Fruit fly (Drosophila melanogaster): ENCODE results near the gene CG43169.

Gene CG43169

DNA sequence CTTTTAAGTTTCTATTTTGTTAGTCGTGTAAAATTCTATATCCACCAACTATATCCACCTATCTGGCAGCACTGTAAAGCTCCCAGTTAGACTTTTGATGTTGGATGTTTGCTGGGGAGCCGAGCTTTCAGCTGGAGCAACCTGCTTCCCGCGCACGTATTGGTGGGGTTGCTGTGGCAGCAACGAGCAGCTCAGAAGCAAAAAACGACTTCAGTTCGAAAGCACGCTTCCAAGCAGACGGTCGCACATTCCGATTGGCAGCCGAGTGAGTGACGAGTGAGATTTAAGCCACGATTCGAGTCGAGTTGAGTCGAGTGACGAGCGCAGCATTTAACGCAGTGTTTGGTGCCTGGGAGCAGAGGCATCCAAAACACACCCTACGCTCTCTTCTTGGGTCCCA lies 23.9 kb upstream of the CG43169 start, which contains the start of the genes Tsp66E and mfr (continued):
- TF ChIP-seq bcd (GFP tag; optimal IDR thresholded peaks at IDR 0.05) (no peak), CG8478 (optimal IDR thresholded peaks at IDR 0.05) (no peak), ATbp (GFP tag; optimal IDR thresholded peaks at IDR 0.05) (no peak), fd64A (GFP tag; optimal IDR thresholded peaks at IDR 0.05) (no peak), Hey (tag; optimal IDR thresholded peaks at IDR 0.05) (no peak), tup (GFP tag; optimal IDR thresholded peaks at IDR 0.05) (no peak), en (GFP tag; optimal IDR thresholded peaks at IDR 0.05) (no peak), dimm (GFP tag; IDR thresholded peaks at IDR 0.05) (no peak), kni (GFP tag; optimal IDR thresholded peaks at IDR 0.05) (no peak), CG7786 (GFP tag; optimal IDR thresholded peaks at IDR 0.05) (no peak), CG4617 (GFP tag; optimal IDR thresholded peaks at IDR 0.05; ENCODE audit: borderline replicate concordance) (no peak), gsb (GFP tag; IDR thresholded peaks at IDR 0.05) (no peak), nerfin-2 (GFP tag; IDR thresholded peaks at IDR 0.05; ENCODE audit: partially characterized antibody) (no peak), CG7963 (GFP tag; IDR thresholded peaks at IDR 0.05; ENCODE audit: partially characterized antibody) (0 out of 3 replicates have a peak, but pooled peaks have one; percentile 31), Scr (GFP tag; IDR thresholded peaks at IDR 0.05; ENCODE audit: partially characterized antibody) (no peak), tap (tag; optimal IDR thresholded peaks at IDR 0.05) (no peak), Xbp1 (GFP tag; optimal IDR thresholded peaks at IDR 0.05) (no peak), nau (GFP tag; optimal IDR thresholded peaks at IDR 0.05) (no peak), fd96Cb (tag; optimal IDR thresholded peaks at IDR 0.05) (no peak), Ets97D (GFP tag; optimal IDR thresholded peaks at IDR 0.05) (no peak), CG11093 (GFP tag; IDR thresholded peaks at IDR 0.05) (no peak), Bteb2 (GFP tag; optimal IDR thresholded peaks at IDR 0.05) (no peak), Mad (GFP tag; optimal IDR thresholded peaks at IDR 0.05) (no peak), CG7839 (tag; optimal IDR thresholded peaks at IDR 0.05) (no peak), tll (GFP tag; optimal IDR thresholded peaks at IDR 0.05) (no peak), chn (GFP tag; optimal IDR thresholded peaks at IDR 0.05) (no peak), CG15073 (GFP tag; optimal IDR thresholded peaks at IDR 0.05) (no peak), CG2116 (GFP tag; optimal IDR thresholded peaks at IDR 0.05) (no peak), mld (GFP tag; IDR thresholded peaks at IDR 0.05; ENCODE audit: partially characterized antibody) (no peak), NFAT (GFP tag; IDR thresholded peaks at IDR 0.05) (no peak), vnd (GFP tag; IDR thresholded peaks at IDR 0.05; ENCODE audit: partially characterized antibody) (no peak), dm (GFP tag; optimal IDR thresholded peaks at IDR 0.05) (no peak), Elba2 (GFP tag; optimal IDR thresholded peaks at IDR 0.05) (no peak), CG8290 (GFP tag; optimal IDR thresholded peaks at IDR 0.05) (no peak), CG8290 (tag; optimal IDR thresholded peaks at IDR 0.05) (no peak), CG15479 (GFP tag; optimal IDR thresholded peaks at IDR 0.05) (no peak), CG31365 (tag; optimal IDR thresholded peaks at IDR 0.05) (no peak), BEAF-32 (GFP tag; optimal IDR thresholded peaks at IDR 0.05) (no peak), CG18764 (GFP tag; optimal IDR thresholded peaks at IDR 0.05) (no peak), so (GFP tag; IDR thresholded peaks at IDR 0.05) (peak; percentile 30; the same call in 1 of the 3 replicates), Gsc (GFP tag; IDR thresholded peaks at IDR 0.05) (no peak), CG31441 (GFP tag; IDR thresholded peaks at IDR 0.05) (no peak), CG8765 (GFP tag; IDR thresholded peaks at IDR 0.05) (no peak; the same call in 1 of the 2 replicates), D (optimal IDR thresholded peaks at IDR 0.05) (no peak), D (GFP tag; optimal IDR thresholded peaks at IDR 0.05) (no peak), NC2α (GFP tag; optimal IDR thresholded peaks at IDR 0.05) (no peak), Ada2b (GFP tag; IDR thresholded peaks at IDR 0.05) (no peak), Mes4 (GFP tag; optimal IDR thresholded peaks at IDR 0.05) (no peak), CG12071 (GFP tag; optimal IDR thresholded peaks at IDR 0.05) (peak; percentile 56), twi (tag; optimal IDR thresholded peaks at IDR 0.05) (no peak), Asciz (GFP tag; optimal IDR thresholded peaks at IDR 0.05) (no peak), CG7271 (tag; optimal IDR thresholded peaks at IDR 0.05) (no peak)

All from whole organism, embryonic.